Worm (Caenorhabditis elegans) whole organism, L4/young adult: ENCODE measurements around the gene C33C12.11.

Experiments used
- W03F9.2 ChIP-seq: fragments of 150-350 bp; optimal IDR thresholded peaks from 2 replicates; lab custom pipeline; 2014; ENCODE audit warnings: missing biosample characterization, missing genetic modification characterization
- dao-5 ChIP-seq: sonication (generic microtip); optimal IDR thresholded peaks from 2 replicates; lab custom pipeline; 2016; ENCODE audit warnings: missing genotype, missing genetic modification characterization, moderate library complexity, missing compliant biosample characterization

ce11 chrII:2116794-2117193 is 46.8 kb downstream of the C33C12.11 start, which contains the start of gene srh-195:
- no peak for TF ChIP-seq W03F9.2 (tag; lab: Kevin White, UChicago)
- TF ChIP-seq dao-5 (tag; lab: Kevin White, UChicago): no peak
